Fruit fly (Drosophila melanogaster) whole organism, prepupa: ENCODE results near the gene RhoGAP68F.

Experiments used
- CG10631 ChIP-seq: fragments of 200-800 bp; sonication (Bioruptor generic); optimal IDR thresholded peaks from 2 replicates; lab custom pipeline; 2016; ENCODE audit warnings: missing biosample characterization, missing genetic modification characterization
- CG10669 ChIP-seq: fragments of 200-800 bp; sonication (Bioruptor generic); optimal IDR thresholded peaks from 3 replicates; lab custom pipeline; 2018; ENCODE audit warnings: missing biosample characterization, mild to moderate bottlenecking, missing genetic modification characterization, moderate library complexity
- CG11294 ChIP-seq: fragments of 200-800 bp; sonication (Bioruptor generic); IDR thresholded peaks from 2 replicates; pipeline ENCODE4 v1.3.6; 2022; ENCODE audit warnings: missing biosample characterization, missing genetic modification characterization
- CG11762 ChIP-seq: fragments of 200-800 bp; sonication (Bioruptor generic); optimal IDR thresholded peaks from 3 replicates; lab custom pipeline; 2016; ENCODE audit warnings: missing biosample characterization, missing genetic modification characterization; ENCODE audit not compliant: insufficient read depth
- CG15336 ChIP-seq: fragments of 200-800 bp; sonication (Bioruptor generic); IDR thresholded peaks from 2 replicates; pipeline ENCODE4 v1.3.6; 2022; ENCODE audit warnings: missing biosample characterization, missing genetic modification characterization
- CG6854 ChIP-seq: fragments of 200-800 bp; sonication (Bioruptor generic); optimal IDR thresholded peaks from 2 replicates; lab custom pipeline; 2017; ENCODE audit warnings: missing biosample characterization, mild to moderate bottlenecking, missing genetic modification characterization
- CG7368 ChIP-seq: fragments of 200-800 bp; sonication (Bioruptor generic); optimal IDR thresholded peaks from 3 replicates; lab custom pipeline; 2016; ENCODE audit warnings: missing biosample characterization, missing genetic modification characterization
- Eip75B ChIP-seq: fragments of 200-800 bp; sonication (Bioruptor generic); optimal IDR thresholded peaks from 3 replicates; lab custom pipeline; 2016; ENCODE audit warnings: missing biosample characterization, missing genetic modification characterization
- Ets21C ChIP-seq: fragments of 200-800 bp; sonication (Bioruptor generic); optimal IDR thresholded peaks from 3 replicates; lab custom pipeline; 2016; ENCODE audit warnings: missing biosample characterization, missing genetic modification characterization
- Hr4 ChIP-seq: fragments of 200-800 bp; sonication (Bioruptor generic); optimal IDR thresholded peaks from 3 replicates; lab custom pipeline; 2016; ENCODE audit warnings: missing biosample characterization, missing genetic modification characterization
- OdsH ChIP-seq: fragments of 200-800 bp; sonication (Bioruptor generic); optimal IDR thresholded peaks from 3 replicates; lab custom pipeline; 2016; ENCODE audit warnings: missing biosample characterization, missing genetic modification characterization
- net ChIP-seq: fragments of 200-800 bp; sonication (Bioruptor generic); optimal IDR thresholded peaks from 3 replicates; lab custom pipeline; 2016; ENCODE audit warnings: missing biosample characterization, missing genetic modification characterization
- spab ChIP-seq: fragments of 200-800 bp; sonication (Bioruptor generic); optimal IDR thresholded peaks from 2 replicates; lab custom pipeline; 2017; ENCODE audit warnings: missing biosample characterization, mild to moderate bottlenecking, missing genetic modification characterization, missing genetic modification reagents

dm6 chr3L:12119875-12120485 is 18.7 kb upstream of the RhoGAP68F start, which contains the start of gene CG11560:
- TF ChIP-seq CG11294 (GFP tag; lab: Robert Waterston, UW) (no peak), OdsH (GFP tag; lab: Kevin White, UChicago) (no peak), Ets21C (GFP tag; lab: Kevin White, UChicago) (no peak), Eip75B (no peak), net (GFP tag; lab: Kevin White, UChicago) (no peak), CG10631 (GFP tag; lab: Kevin White, UChicago) (no peak), spab (GFP tag; lab: Kevin White, UChicago) (no peak), Hr4 (no peak), CG10669 (GFP tag; lab: Kevin White, UChicago) (no peak), CG15336 (GFP tag; lab: Robert Waterston, UW) (no peak), CG7368 (GFP tag; lab: Kevin White, UChicago) (no peak), CG6854 (GFP tag; lab: Kevin White, UChicago) (no peak), CG11762 (GFP tag; lab: Kevin White, UChicago) (no peak)
